Fruit fly (Drosophila melanogaster) S2 (cell line): ENCODE data around the gene CG11815.

Source experiments
- CG8478 ChIP-seq: fragments of >200 bp; optimal IDR thresholded peaks from 2 replicates; lab custom pipeline; 2018
- CTCF ChIP-seq, 2 experiments: fragments of >200 bp; optimal IDR thresholded peaks; 2 replicates each; lab custom pipeline; 2018

Gene CG11815

DNA sequence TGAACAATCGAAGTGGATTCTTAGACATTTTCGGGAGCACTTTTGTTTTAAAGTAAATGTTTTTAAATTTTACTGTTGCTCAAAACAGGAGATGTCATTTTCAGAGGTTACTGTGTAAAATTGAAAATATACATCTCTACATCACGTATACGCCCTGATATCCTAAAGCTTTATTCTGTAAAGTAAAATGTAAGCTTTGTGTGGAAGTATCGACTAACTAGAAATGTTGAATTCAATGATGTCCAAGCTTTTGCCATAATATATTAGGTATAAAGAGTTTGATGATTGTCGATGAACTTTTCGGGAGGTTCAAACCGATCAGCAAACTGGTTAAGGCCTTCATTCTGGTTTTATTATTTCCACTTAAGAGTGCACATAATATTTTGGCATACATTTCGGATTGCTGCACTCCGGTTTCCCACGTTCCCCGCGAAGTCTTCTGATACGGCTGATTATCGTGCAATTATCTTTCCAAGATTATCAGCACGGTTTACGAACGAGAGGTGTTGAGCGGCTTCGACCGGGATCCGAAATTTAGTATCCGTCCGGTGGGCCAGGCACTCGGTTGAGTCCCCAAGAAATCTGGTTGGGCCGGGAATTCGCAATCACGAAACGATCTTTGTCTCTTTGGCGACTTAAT lies at the start of gene CG11815, which contains the start of gene acs:
CG11815 (minus strand) TSS at position 98 of the 640 bp plus-strand sequence.
acs (plus strand) TSS at position 536 of the 640 bp plus-strand sequence.
- TF ChIP-seq CTCF (optimal IDR thresholded peaks at IDR 0.05; lab: Kevin White, UChicago) (no peak), CG8478 (no peak)

DNA sequence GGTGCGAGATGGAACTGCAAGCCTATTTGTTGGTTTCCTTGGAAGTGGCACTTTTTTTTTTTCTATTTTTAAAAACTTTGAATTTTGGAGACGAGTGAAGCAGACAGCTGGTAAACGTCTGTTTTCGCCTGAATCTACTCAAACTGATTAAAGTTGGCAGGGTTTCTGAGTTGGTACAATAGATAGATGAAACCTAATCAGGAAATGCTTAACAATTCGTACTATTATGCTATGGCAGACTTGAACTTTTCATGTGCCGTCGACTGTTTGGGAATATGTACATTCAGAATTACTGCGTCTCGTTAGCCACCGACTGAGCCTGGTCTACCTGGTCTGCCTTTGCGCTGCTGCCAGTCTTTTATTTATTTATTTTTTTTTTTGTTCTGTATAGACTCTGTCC lies 34.6 kb upstream of the CG11815 start, which contains the start of gene CG42841:
CG42841 (minus strand) TSS at position 101 of the 400 bp plus-strand sequence.
- no peak for TF ChIP-seq CG8478
- TF ChIP-seq CTCF (optimal IDR thresholded peaks at IDR 0.05; lab: Kevin White, UChicago): no peak

DNA sequence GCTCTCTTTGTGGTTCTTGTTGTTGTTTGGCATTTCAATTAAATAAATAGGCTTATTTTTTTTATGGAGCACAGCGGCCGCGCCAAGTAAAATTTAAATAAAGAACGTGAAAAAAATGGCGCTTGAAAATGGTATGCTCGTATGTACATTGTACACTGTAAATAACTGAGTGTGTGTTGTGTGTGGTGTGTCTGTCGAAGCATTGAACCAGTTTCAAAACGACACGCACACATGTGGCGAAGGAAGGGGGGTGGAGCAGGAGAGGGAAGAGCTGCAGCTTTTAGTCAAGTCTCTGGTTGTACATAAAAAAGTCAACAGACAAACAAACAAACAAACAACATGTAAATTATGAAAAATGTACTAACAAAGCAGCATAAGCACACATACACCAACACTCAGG lies 33.7 kb upstream of the CG11815 start:
- TF ChIP-seq CTCF (optimal IDR thresholded peaks at IDR 0.05; lab: Kevin White, UChicago) (no peak), CG8478 (no peak)

DNA sequence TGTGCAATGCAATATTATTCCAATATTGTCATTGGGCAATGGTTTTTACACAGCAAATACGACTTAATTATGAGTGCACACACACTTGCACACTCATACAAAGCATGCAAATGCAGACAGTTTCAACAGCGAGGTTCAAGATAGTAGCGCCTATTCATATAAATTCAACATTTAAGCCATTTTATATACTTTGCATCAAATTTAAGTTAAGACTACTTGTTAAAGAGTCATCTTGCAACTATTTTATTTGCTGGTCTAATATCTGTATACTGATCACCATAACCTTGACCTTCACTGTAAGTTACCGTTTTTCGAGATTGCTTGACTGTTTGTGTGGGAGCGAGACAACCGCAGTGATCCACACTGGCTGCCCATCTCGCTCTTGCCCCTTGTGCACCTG lies 14.4 kb upstream of the CG11815 start:
- TF ChIP-seq CTCF (optimal IDR thresholded peaks at IDR 0.05; lab: Kevin White, UChicago): no peak
- TF ChIP-seq CG8478: no peak

DNA sequence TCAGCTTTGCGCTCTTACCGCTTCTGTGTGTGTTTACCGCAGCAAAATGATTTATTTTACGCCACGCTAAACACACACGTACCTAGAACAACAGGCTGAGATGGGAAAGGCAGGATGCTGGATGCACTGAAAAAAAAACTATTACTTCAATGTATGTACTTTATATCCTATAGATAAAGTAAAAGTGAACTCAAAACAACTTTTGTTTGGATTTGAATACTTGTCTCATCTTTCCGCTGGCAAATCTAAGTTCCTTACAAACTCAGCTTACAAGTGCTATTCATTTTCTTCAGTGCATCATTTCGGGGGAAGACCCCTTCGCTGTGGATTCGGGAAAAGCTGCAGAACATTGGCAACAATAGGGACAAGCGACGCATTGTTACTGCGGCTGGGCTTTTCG lies 5.8 kb upstream of the CG11815 start:
- TF ChIP-seq CTCF (optimal IDR thresholded peaks at IDR 0.05; lab: Kevin White, UChicago): no peak
- no peak for TF ChIP-seq CG8478

DNA sequence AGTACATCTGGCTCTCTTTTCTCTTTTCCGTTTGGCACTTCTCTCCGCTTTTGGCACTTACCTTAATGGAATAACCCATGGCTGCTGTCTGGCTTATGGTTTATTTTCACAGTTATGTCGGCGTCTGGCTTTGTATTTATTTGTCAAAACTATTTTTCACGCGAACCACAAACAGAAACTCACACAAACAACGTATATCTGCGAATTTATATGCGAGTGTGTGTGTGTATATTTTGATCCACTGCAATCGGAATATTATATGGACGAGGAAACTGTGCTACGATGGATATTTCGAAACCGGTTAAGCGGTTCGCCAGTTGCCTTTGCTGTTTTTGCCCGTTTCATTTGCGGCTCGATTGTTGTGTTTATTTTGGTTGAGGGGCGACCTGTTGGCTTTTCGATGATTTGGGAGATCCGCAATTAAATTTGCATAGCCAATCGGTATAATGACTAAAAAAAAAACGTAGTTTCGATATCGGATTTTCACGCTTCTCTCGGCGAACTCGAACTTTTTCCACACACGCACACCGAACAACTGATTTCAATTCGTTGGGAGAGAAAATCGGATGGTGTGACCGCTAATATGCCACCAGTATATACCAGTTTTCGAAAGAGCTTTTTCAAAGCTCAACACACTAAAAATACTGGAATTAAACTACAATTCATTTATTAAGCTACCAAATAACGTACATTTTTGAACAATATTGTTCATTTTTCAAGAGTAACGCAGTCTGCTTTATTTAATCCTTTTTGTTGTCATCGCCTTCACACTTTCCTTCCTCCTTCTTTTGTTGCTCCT lies 1.3 kb downstream of the CG11815 start, which contains the start of gene CG1927:
CG1927 (minus strand) TSS at position 541 of the 799 bp plus-strand sequence.
- TF ChIP-seq CG8478 (no peak), CTCF (optimal IDR thresholded peaks at IDR 0.05; lab: Kevin White, UChicago) (no peak)

DNA sequence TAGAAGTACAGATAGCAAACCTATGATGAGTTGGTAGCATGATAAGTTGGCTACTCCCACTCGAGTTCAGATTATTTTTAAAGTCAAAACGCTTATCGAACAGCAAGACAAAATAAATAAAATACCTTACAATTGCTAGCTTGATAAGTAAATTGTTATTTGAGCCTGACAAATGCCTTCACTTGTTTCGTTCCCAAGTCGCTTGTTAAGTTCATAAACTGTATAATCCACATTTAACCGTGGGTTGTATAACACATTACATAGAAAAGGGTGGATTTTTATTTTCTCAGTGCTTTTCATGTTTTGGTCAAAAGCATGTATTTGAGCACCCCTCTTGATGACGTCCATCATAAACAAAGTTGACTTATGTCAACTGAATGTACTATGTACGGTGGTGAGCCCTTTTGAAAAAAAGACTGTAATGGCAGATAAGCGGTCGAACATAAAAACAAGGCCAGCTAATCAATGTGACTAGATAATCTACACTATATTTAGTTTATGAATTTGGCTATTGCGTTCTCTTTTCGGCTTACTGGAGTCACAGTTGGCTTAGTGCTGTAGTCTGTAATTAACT lies 2.1 kb downstream of the CG11815 start:
- TF ChIP-seq CTCF (optimal IDR thresholded peaks at IDR 0.05; lab: Kevin White, UChicago) (no peak), CG8478 (no peak)

DNA sequence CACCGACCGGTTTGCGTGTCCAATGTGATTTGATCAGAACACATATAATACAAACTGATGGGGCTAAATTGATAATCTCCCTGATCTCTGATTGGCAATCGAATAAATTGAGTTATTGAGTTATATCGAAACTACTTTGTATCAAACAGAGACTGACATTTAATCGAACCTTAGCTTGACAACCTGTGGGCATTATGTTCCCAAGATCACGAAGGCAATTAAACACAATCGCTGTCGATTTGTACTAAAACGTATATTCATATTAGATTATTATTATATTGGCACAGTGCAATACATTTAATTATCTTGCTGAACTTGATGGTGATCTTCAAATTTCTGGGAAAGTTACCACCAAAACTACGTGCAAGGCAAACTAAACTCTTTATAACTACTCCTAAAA lies 2.6 kb downstream of the CG11815 start:
- no peak for TF ChIP-seq CG8478
- TF ChIP-seq CTCF (optimal IDR thresholded peaks at IDR 0.05; lab: Kevin White, UChicago): no peak

DNA sequence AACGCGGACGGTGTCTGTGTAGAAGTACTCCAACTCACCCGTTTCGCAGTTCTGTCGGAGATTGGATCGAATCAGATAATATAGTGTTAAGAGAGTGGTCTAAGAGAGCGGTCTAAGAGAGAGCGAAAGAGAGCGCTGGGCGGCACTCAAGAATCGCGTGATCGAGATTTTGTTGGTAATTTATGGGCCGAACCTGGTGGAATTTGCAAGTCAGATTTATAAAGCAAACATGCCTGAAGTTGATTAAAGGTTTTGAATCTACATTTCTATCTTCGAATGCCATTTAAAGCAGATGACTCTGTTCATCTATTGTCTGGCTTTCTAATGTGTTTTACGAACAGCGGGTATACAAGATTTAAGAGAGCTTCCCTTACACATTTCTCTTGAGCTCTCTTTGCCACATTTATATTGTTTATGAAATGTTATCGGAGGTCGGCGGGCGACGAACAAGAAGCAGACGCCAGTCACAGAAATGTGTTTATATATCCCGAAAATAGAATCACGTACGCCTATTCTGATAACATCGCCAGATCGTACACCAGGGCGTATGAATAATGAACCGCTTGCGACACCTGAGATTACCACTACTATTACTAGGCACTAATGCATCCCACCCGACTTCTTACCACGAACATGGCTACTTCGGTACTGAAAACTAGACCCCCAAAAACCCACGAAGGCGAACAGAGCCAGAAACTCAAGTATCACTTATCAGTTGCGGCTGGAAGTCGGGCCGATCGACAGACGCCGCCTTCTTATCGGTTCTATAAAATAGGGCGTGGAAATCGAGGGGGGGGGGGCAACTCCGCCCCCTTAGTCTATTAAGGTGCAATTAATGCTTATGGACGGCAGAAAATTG lies 3.3 kb downstream of the CG11815 start:
- TF ChIP-seq CTCF (optimal IDR thresholded peaks at IDR 0.05; lab: Kevin White, UChicago) (no peak), CG8478 (no peak)

DNA sequence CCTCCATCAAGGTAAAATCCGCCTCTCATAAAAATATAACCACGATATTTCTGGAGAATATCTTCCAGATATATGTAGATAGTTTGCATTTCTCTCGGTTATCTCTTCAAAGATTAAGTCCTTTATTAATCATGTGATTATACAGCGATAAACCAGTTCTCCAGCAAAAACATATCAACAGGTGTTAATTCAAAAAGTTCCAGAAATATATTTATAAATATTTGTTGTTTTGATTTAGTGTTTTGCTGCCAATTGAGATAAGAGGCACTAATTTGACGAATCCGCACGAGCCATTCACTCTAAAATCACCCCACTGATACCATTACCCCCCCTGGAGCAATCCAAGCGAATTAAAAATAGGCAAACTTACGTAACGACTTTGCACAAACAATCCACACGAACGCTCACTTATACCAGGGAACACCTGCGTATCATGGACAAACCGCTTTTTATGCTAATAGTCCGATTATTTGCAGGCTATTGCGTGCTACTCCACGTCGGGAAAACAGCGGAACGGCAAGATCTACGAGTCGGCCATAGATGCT lies 6.3 kb downstream of the CG11815 start:
- TF ChIP-seq CG8478: no peak
- TF ChIP-seq CTCF (optimal IDR thresholded peaks at IDR 0.05; lab: Kevin White, UChicago): no peak

DNA sequence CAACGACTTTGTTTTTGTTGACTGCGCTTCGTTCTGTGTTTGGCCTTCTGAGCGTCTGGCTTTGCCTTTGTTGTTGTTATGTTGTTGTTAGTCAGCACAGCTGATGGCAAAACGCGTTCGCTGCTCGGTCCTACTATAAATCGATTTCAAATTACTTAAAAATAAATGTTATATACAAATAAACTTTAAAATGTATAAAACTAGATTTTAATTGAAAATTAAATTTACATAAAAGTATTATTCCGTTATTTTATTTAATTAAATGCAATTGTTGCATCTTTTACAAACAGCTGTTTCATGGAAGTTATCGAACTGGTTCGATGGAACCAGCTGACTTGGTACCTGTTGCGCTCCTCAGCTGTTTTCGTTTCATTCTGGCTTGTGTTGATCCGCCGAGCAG lies 6.9 kb downstream of the CG11815 start, which contains the start of gene mv:
mv (minus strand) TSS at position 80 of the 400 bp plus-strand sequence.
- TF ChIP-seq CTCF (optimal IDR thresholded peaks at IDR 0.05; lab: Kevin White, UChicago) (no peak), CG8478 (no peak)

DNA sequence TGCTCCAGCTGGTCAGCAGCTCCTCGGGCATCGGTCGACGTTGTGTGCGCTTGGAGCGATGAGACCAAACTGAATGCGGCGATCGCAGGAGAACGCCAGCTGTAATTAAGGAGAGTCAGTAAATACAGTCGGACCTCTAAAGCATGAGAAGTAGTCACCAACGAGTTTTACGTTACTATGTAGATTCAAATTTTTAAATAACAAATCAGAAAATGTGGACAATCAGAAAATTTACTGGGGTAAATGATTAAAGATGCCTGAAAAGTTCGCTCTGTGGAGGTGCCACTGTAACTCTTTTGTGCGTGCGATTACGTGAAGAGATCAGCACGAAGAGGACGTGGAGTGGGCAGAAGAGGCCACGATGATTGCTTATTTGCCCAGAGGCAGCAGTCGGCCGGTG lies 8.0 kb downstream of the CG11815 start, which contains the start of gene SCOT:
SCOT (plus strand) TSS at position 180 of the 400 bp plus-strand sequence.
- no peak for TF ChIP-seq CTCF (optimal IDR thresholded peaks at IDR 0.05; lab: Kevin White, UChicago)
- no peak for TF ChIP-seq CG8478

DNA sequence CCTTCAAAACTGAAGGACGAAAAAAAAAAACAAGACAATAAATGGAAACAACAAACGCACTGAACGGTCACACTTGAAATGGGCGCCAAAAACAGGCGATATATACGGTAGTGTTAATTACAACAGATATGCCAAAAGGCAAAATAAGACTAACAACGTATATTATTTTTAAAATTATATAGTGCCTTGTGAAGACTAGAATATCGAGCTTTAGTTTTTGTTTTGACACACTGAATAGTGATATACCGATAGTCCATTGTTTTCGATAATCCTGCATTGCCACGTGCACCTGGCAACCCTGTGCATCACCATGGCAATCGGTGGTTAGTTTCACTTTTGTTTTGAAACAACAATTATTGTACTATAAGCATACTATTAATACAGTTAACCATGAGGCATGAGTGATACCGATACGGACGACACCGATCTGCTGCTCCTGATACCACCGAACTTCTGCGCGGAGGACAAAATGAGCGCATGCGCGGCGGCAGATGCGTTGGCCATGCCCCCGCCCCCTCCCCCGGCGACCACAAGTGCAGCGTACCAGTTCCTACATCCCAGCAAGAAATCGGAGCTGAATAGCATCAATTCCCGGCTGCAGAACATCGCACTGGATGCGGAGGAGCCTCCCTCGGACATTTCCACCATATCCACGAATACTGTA lies 23.4 kb downstream of the CG11815 start, which contains the start of the genes mu2 and Cnb:
mu2 (minus strand) TSS at position 13 of the 664 bp plus-strand sequence.
Cnb (plus strand) TSS at position 103 of the 664 bp plus-strand sequence.
- no peak for TF ChIP-seq CTCF (optimal IDR thresholded peaks at IDR 0.05; lab: Kevin White, UChicago)
